Fruit fly (Drosophila melanogaster) whole organism, embryonic: ENCODE measurements around the gene Rab9.
A peak's percentile ranks its signal among the peaks of the same experiment; 100 is the strongest.

ENCODE experiments used
- Abd-B ChIP-seq: fragments of 200-800 bp; sonication (Bioruptor generic); optimal IDR thresholded peaks from 2 replicates; lab custom pipeline; 2018; ENCODE audit warnings: missing biosample characterization, mild to moderate bottlenecking, missing genetic modification characterization, moderate library complexity
- Blimp-1 ChIP-seq: fragments of 200-800 bp; sonication (Bioruptor generic); optimal IDR thresholded peaks from 3 replicates; lab custom pipeline; 2018; ENCODE audit warnings: missing biosample characterization, missing genetic modification characterization, mild to moderate bottlenecking, moderate library complexity, missing genetic modification reagents
- CG12769 ChIP-seq: fragments of 200-800 bp; sonication (Bioruptor generic); optimal IDR thresholded peaks from 2 replicates; lab custom pipeline; 2019; ENCODE audit warnings: missing biosample characterization, mild to moderate bottlenecking, missing genetic modification characterization, moderate library complexity
- CG14014 ChIP-seq: fragments of 200-800 bp; sonication (Bioruptor generic); IDR thresholded peaks from 2 replicates; pipeline ENCODE4 v1.3.6; 2022; ENCODE audit warnings: missing biosample characterization, missing genetic modification characterization
- CG1647 ChIP-seq: fragments of 200-800 bp; sonication (Bioruptor generic); optimal IDR thresholded peaks from 3 replicates; lab custom pipeline; 2016; ENCODE audit warnings: missing biosample characterization, missing genetic modification characterization
- CG17328 ChIP-seq: fragments of 200-800 bp; sonication (Bioruptor generic); IDR thresholded peaks from 2 replicates; pipeline ENCODE4 v1.3.6; 2022; ENCODE audit warnings: missing biosample characterization, missing genetic modification characterization
- CG17361 ChIP-seq: fragments of 200-800 bp; sonication (Bioruptor generic); IDR thresholded peaks from 3 replicates; pipeline ENCODE4 v1.3.6; 2022; ENCODE audit warnings: missing biosample characterization, missing genetic modification characterization
- CG18011 ChIP-seq: fragments of 200-800 bp; sonication (Bioruptor generic); optimal IDR thresholded peaks from 2 replicates; lab custom pipeline; 2017; ENCODE audit warnings: missing biosample characterization, missing genetic modification characterization, mild to moderate bottlenecking, moderate library complexity, missing genotype
- CG2120 ChIP-seq: fragments of 200-800 bp; sonication (Bioruptor generic); optimal IDR thresholded peaks from 3 replicates; lab custom pipeline; 2016; ENCODE audit warnings: missing biosample characterization, missing genetic modification characterization
- CG2889 ChIP-seq: fragments of 200-800 bp; sonication (Bioruptor generic); IDR thresholded peaks from 3 replicates; pipeline ENCODE4 v1.3.6; 2022; ENCODE audit warnings: missing biosample characterization, missing genetic modification characterization
- CG31224 ChIP-seq: fragments of 200-800 bp; sonication (Bioruptor generic); IDR thresholded peaks from 2 replicates; pipeline ENCODE4 v1.3.6; 2022; ENCODE audit warnings: missing biosample characterization, missing genetic modification characterization
- CG32532 ChIP-seq: fragments of 200-800 bp; sonication (Bioruptor generic); IDR thresholded peaks from 2 replicates; pipeline ENCODE4 v1.3.6; 2022; ENCODE audit warnings: missing biosample characterization, missing genetic modification characterization
- CG32767 ChIP-seq: fragments of 200-800 bp; sonication (Bioruptor generic); IDR thresholded peaks from 2 replicates; pipeline ENCODE4 v1.3.6; 2022; ENCODE audit warnings: missing biosample characterization, missing genetic modification characterization
- CG3838 ChIP-seq: fragments of 200-800 bp; sonication (Bioruptor generic); optimal IDR thresholded peaks from 3 replicates; lab custom pipeline; 2016; ENCODE audit warnings: missing biosample characterization, missing genetic modification characterization
- CG4328 ChIP-seq: fragments of 200-800 bp; sonication (Bioruptor generic); optimal IDR thresholded peaks from 3 replicates; lab custom pipeline; 2017; ENCODE audit warnings: missing biosample characterization, missing genetic modification reagents, missing genetic modification characterization
- CG4360 ChIP-seq: fragments of 200-800 bp; sonication (Bioruptor generic); IDR thresholded peaks from 2 replicates; pipeline ENCODE4 v1.3.6; 2022; ENCODE audit warnings: missing biosample characterization, missing genetic modification characterization
- CG4707 ChIP-seq: fragments of 200-800 bp; sonication (Bioruptor generic); optimal IDR thresholded peaks from 2 replicates; lab custom pipeline; 2018; ENCODE audit warnings: missing biosample characterization, mild to moderate bottlenecking, missing genetic modification characterization, moderate library complexity
- CG6854 ChIP-seq: fragments of 200-800 bp; sonication (Bioruptor generic); optimal IDR thresholded peaks from 3 replicates; lab custom pipeline; 2017; ENCODE audit warnings: missing biosample characterization, mild to moderate bottlenecking, missing genetic modification characterization
- CG7963 ChIP-seq: fragments of 200-800 bp; sonication (Bioruptor generic); IDR thresholded peaks from 3 replicates; pipeline ENCODE4 v1.3.6; 2022; ENCODE audit warnings: missing biosample characterization, missing genetic modification characterization; ENCODE audit not compliant: partially characterized antibody
- CG8388 ChIP-seq: fragments of 200-800 bp; sonication (Bioruptor generic); optimal IDR thresholded peaks from 2 replicates; lab custom pipeline; 2019; ENCODE audit warnings: missing biosample characterization, mild to moderate bottlenecking, missing genetic modification characterization, moderate library complexity
- CkIIα-i1 ChIP-seq: fragments of 200-800 bp; sonication (Bioruptor generic); IDR thresholded peaks from 2 replicates; pipeline ENCODE4 v1.3.6; 2022; ENCODE audit warnings: missing biosample characterization, missing genetic modification characterization
- Deaf1 ChIP-seq: fragments of 200-800 bp; optimal IDR thresholded peaks from 3 replicates; lab custom pipeline; 2019; ENCODE audit warnings: missing biosample characterization, mild to moderate bottlenecking, missing genetic modification characterization, moderate library complexity
- Doc3 ChIP-seq: fragments of 200-800 bp; sonication (Bioruptor generic); IDR thresholded peaks from 3 replicates; pipeline ENCODE4 v1.3.6; 2022; ENCODE audit warnings: missing biosample characterization, missing genetic modification characterization; ENCODE audit not compliant: partially characterized antibody
- Dref ChIP-seq: fragments of 200-800 bp; sonication (Bioruptor generic); IDR thresholded peaks from 2 replicates; pipeline ENCODE4 v1.3.6; 2022; ENCODE audit warnings: missing biosample characterization, missing genetic modification characterization
- H15 ChIP-seq: fragments of 200-800 bp; sonication (Bioruptor generic); IDR thresholded peaks from 3 replicates; pipeline ENCODE4 v1.3.6; 2022; ENCODE audit warnings: missing biosample characterization, missing genetic modification characterization
- Mrtf ChIP-seq: fragments of 200-800 bp; sonication (Bioruptor generic); IDR thresholded peaks from 3 replicates; pipeline ENCODE4 v1.3.6; 2022; ENCODE audit warnings: missing biosample characterization, missing genetic modification characterization
- NC2β ChIP-seq: fragments of 200-800 bp; sonication (Bioruptor generic); optimal IDR thresholded peaks from 2 replicates; lab custom pipeline; 2016; ENCODE audit warnings: missing biosample characterization, missing genetic modification characterization
- ac ChIP-seq: fragments of 200-800 bp; sonication (Bioruptor generic); optimal IDR thresholded peaks from 3 replicates; lab custom pipeline; 2017; ENCODE audit warnings: missing biosample characterization, mild to moderate bottlenecking, missing genetic modification characterization
- aop ChIP-seq: fragments of 200-800 bp; sonication (Bioruptor generic); IDR thresholded peaks from 2 replicates; pipeline ENCODE4 v1.3.6; 2022; ENCODE audit warnings: missing biosample characterization, missing genetic modification characterization
- chinmo ChIP-seq: fragments of 200-800 bp; sonication (Bioruptor generic); IDR thresholded peaks from 4 replicates; pipeline ENCODE4 v1.3.6; 2022; ENCODE audit warnings: missing biosample characterization, missing genetic modification characterization; ENCODE audit not compliant: partially characterized antibody
- crol ChIP-seq: fragments of 200-800 bp; sonication (Bioruptor generic); IDR thresholded peaks from 2 replicates; pipeline ENCODE4 v1.3.6; 2022; ENCODE audit warnings: missing biosample characterization, missing genetic modification characterization
- exex ChIP-seq: fragments of 200-800 bp; sonication (Bioruptor generic); optimal IDR thresholded peaks from 4 replicates; lab custom pipeline; 2018; ENCODE audit warnings: missing biosample characterization, mild to moderate bottlenecking, missing genetic modification characterization, moderate library complexity
- eyg ChIP-seq: fragments of 200-800 bp; sonication (Bioruptor generic); optimal IDR thresholded peaks from 3 replicates; lab custom pipeline; 2016; ENCODE audit warnings: missing biosample characterization, missing genetic modification characterization
- ftz-f1 ChIP-seq: fragments of 200-800 bp; sonication (Bioruptor generic); optimal IDR thresholded peaks from 2 replicates; lab custom pipeline; 2016; ENCODE audit warnings: missing biosample characterization, missing genetic modification characterization
- gce ChIP-seq: fragments of 200-800 bp; sonication (Bioruptor generic); IDR thresholded peaks from 3 replicates; pipeline ENCODE4 v1.3.6; 2022; ENCODE audit warnings: missing biosample characterization, missing genetic modification characterization
- lmd ChIP-seq: fragments of 200-800 bp; sonication (Bioruptor generic); IDR thresholded peaks from 2 replicates; pipeline ENCODE4 v1.3.6; 2022; ENCODE audit warnings: missing biosample characterization, missing genetic modification characterization
- lov ChIP-seq, 2 experiments: fragments of 200-800 bp in 1 of 2; fragments of >200 bp in 1 of 2; sonication (Bioruptor generic) in 1 of 2; IDR thresholded peaks in 1 of 2; optimal IDR thresholded peaks in 1 of 2; 2 replicates in 1 of 2; 3 replicates in 1 of 2; pipeline versions ENCODE4 v1.3.6 to Lab custom; 2017 to 2022; ENCODE audit warnings: missing biosample characterization in 1 of 2, missing genetic modification characterization in 1 of 2
- luna ChIP-seq: fragments of 200-800 bp; sonication (Bioruptor generic); optimal IDR thresholded peaks from 2 replicates; lab custom pipeline; 2016; ENCODE audit warnings: missing biosample characterization, missing genetic modification characterization
- pzg ChIP-seq: fragments of 200-800 bp; sonication (Bioruptor generic); optimal IDR thresholded peaks from 3 replicates; lab custom pipeline; 2018; ENCODE audit warnings: missing biosample characterization, mild to moderate bottlenecking, missing genetic modification characterization, moderate library complexity
- ranshi ChIP-seq: fragments of 200-800 bp; sonication (Bioruptor generic); IDR thresholded peaks from 2 replicates; pipeline ENCODE4 v1.3.6; 2022; ENCODE audit warnings: missing biosample characterization, missing genetic modification characterization
- sd ChIP-seq: fragments of 200-800 bp; sonication (Bioruptor generic); optimal IDR thresholded peaks from 3 replicates; lab custom pipeline; 2018; ENCODE audit warnings: missing biosample characterization, mild to moderate bottlenecking, missing genetic modification characterization, moderate library complexity
- slbo ChIP-seq: fragments of 200-800 bp; sonication (Bioruptor generic); IDR thresholded peaks from 2 replicates; pipeline ENCODE4 v1.3.6; 2022; ENCODE audit warnings: missing biosample characterization, missing genetic modification characterization
- sna ChIP-seq: fragments of 200-800 bp; sonication (Bioruptor generic); IDR thresholded peaks from 2 replicates; pipeline ENCODE4 v1.3.6; 2022; ENCODE audit warnings: missing biosample characterization, missing genetic modification characterization; ENCODE audit not compliant: partially characterized antibody
- sr ChIP-seq: fragments of 200-800 bp; sonication (Bioruptor generic); IDR thresholded peaks from 3 replicates; pipeline ENCODE4 v1.3.6; 2022; ENCODE audit warnings: missing biosample characterization, missing genetic modification characterization
- stc ChIP-seq: fragments of 200-800 bp; sonication (Bioruptor generic); IDR thresholded peaks from 2 replicates; pipeline ENCODE4 v1.3.6; 2022; ENCODE audit warnings: missing biosample characterization, missing genetic modification characterization
- tx ChIP-seq: fragments of 200-800 bp; sonication (Bioruptor generic); optimal IDR thresholded peaks from 2 replicates; lab custom pipeline; 2016; ENCODE audit warnings: missing biosample characterization, missing genetic modification characterization
- wek ChIP-seq: fragments of 200-800 bp; sonication (Bioruptor generic); optimal IDR thresholded peaks from 3 replicates; lab custom pipeline; 2018; ENCODE audit warnings: missing biosample characterization, mild to moderate bottlenecking, missing genetic modification characterization, moderate library complexity

Gene Rab9

dm6 chr2L:19421573-19421972 is 10.8 kb upstream of the Rab9 start (continued):
- TF ChIP-seq Doc3 = no peak
- TF ChIP-seq exex (tag; lab: Kevin White, UChicago) = peak; percentile 61
- TF ChIP-seq Deaf1 (tag; lab: Kevin White, UChicago) = peak; percentile 32
- 0 out of 2 replicates have a peak, but pooled peaks have one; percentile 18 for TF ChIP-seq CG17328
- peak; percentile 69; the same call in 2 of the 3 replicates for TF ChIP-seq sr
- TF ChIP-seq CG32532 (GFP tag; lab: Robert Waterston, UW) = 0 out of 2 replicates have a peak, but pooled peaks have one; percentile 11
- peak; percentile 40 for TF ChIP-seq ftz-f1
- TF ChIP-seq CG14014 (GFP tag; lab: Robert Waterston, UW) = peak; percentile 19; the same call in 1 of the 2 replicates
- no peak for TF ChIP-seq H15 (GFP tag; lab: Robert Waterston, UW)
- no peak for TF ChIP-seq CG4707 (GFP tag; lab: Kevin White, UChicago)

dm6 chr2L:19422642-19423041 is 9.7 kb upstream of the Rab9 start:
- no peak for TF ChIP-seq CG18011 (GFP tag; lab: Kevin White, UChicago)
- TF ChIP-seq lmd = no peak
- no peak for TF ChIP-seq NC2β (GFP tag; lab: Kevin White, UChicago)
- peak; percentile 74 for TF ChIP-seq CG12769 (tag; lab: Kevin White, UChicago)
- 0 out of 3 replicates have a peak, but pooled peaks have one; percentile 36 for TF ChIP-seq gce (GFP tag; lab: Robert Waterston, UW)
- TF ChIP-seq CG7963 = 0 out of 3 replicates have a peak, but pooled peaks have one; percentile 11
- peak; percentile 70; the same call in 1 of the 3 replicates for TF ChIP-seq sr
- no peak for TF ChIP-seq CG6854 (GFP tag; lab: Kevin White, UChicago)
- 0 out of 4 replicates have a peak, but pooled peaks have one; percentile 46 for TF ChIP-seq chinmo (GFP tag; lab: Robert Waterston, UW)
- no peak for TF ChIP-seq ranshi (GFP tag; lab: Robert Waterston, UW)
- peak; percentile 63; the same call in 1 of the 2 replicates for TF ChIP-seq crol (GFP tag; lab: Robert Waterston, UW)
- TF ChIP-seq CG4328 (GFP tag; lab: Kevin White, UChicago) = no peak
- no peak for TF ChIP-seq Mrtf
- TF ChIP-seq CG31224 (GFP tag; lab: Robert Waterston, UW) = no peak
- no peak for TF ChIP-seq CG2889
- peak; percentile 83 for TF ChIP-seq sd

dm6 chr2L:19423467-19424122 is 8.8 kb upstream of the Rab9 start, which contains the start of the genes Alp12 and CG13085:
TSS of gene Alp12 (plus strand) at chr2L:19424050.
TSS of gene CG13085 (plus strand) at chr2L:19424050.
- TF ChIP-seq CG1647 (GFP tag; lab: Kevin White, UChicago) = peak; percentile 93
- peak; percentile 89 for TF ChIP-seq eyg (GFP tag; lab: Kevin White, UChicago)
- TF ChIP-seq Dref = no peak
- TF ChIP-seq CG8388 = peak; percentile 97
- TF ChIP-seq crol (GFP tag; lab: Robert Waterston, UW) = peak; percentile 76
- no peak for TF ChIP-seq sna (GFP tag; lab: Robert Waterston, UW)
- peak; percentile 36 for TF ChIP-seq aop (GFP tag; lab: Robert Waterston, UW)
- peak; percentile 89 for TF ChIP-seq Deaf1 (tag; lab: Kevin White, UChicago)
- peak; percentile 98 for TF ChIP-seq CG2120 (GFP tag; lab: Kevin White, UChicago)
- TF ChIP-seq CG4360 = peak; percentile 60
- TF ChIP-seq ac (GFP tag; lab: Kevin White, UChicago) = peak; percentile 73
- peak; percentile 99 for TF ChIP-seq CG17361 (GFP tag; lab: Robert Waterston, UW)
- peak; percentile 96 for TF ChIP-seq slbo (GFP tag; lab: Robert Waterston, UW)
- TF ChIP-seq luna (GFP tag; lab: Kevin White, UChicago) = peak; percentile 51
- no peak for TF ChIP-seq lov (optimal IDR thresholded peaks at IDR 0.05; lab: Kevin White, UChicago)
- TF ChIP-seq lov (GFP tag; IDR thresholded peaks at IDR 0.05; lab: Robert Waterston, UW) = peak; percentile 79; the same call in 2 of the 3 replicates
- peak; percentile 94 for TF ChIP-seq Abd-B (GFP tag; lab: Kevin White, UChicago)
- peak; percentile 94 for TF ChIP-seq tx
- TF ChIP-seq CG2889 = peak; percentile 95
- TF ChIP-seq CG3838 (GFP tag; lab: Kevin White, UChicago) = peak; percentile 90
- peak; percentile 68 for TF ChIP-seq CkIIα-i1
- TF ChIP-seq CG32767 (GFP tag; lab: Robert Waterston, UW) = peak; percentile 97
- peak; percentile 96 for TF ChIP-seq stc
- TF ChIP-seq Blimp-1 (GFP tag; lab: Kevin White, UChicago) = peak; percentile 96
- peak; percentile 15 for TF ChIP-seq pzg (GFP tag; lab: Kevin White, UChicago)
- peak; percentile 86 for TF ChIP-seq wek (GFP tag; lab: Kevin White, UChicago)
